Worm (Caenorhabditis elegans) whole organism, young adult: Measurements from ENCODE around the gene R03D7.2.
"Not testable (repeated sequence)": the region's sequence is repeated elsewhere in the genome, so short reads cannot be mapped to it uniquely, and the experiment has no call there.

Experiments
- B0261.1 ChIP-seq: sonication (generic microtip); optimal IDR thresholded peaks from 2 replicates; lab custom pipeline; 2016; ENCODE audit warnings: mild to moderate bottlenecking, missing genetic modification characterization, moderate library complexity, missing compliant biosample characterization
- F23B12.7 ChIP-seq: sonication (generic microtip); optimal IDR thresholded peaks from 2 replicates; lab custom pipeline; 2017; ENCODE audit warnings: missing genetic modification characterization, mild to moderate bottlenecking, missing compliant biosample characterization, antibody characterized with exemption, moderate library complexity; ENCODE audit not compliant: insufficient read depth
- F37B4.10 ChIP-seq: fragments of 200-800 bp; sonication (Bioruptor generic); IDR thresholded peaks from 2 replicates; pipeline ENCODE4 v1.3.6; 2022; ENCODE audit warnings: missing genetic modification characterization, missing compliant biosample characterization
- F52B5.7 ChIP-seq: sonication (generic microtip); optimal IDR thresholded peaks from 2 replicates; lab custom pipeline; 2016; ENCODE audit warnings: mild to moderate bottlenecking, missing genetic modification characterization, missing compliant biosample characterization
- T26A5.8 ChIP-seq: sonication (generic microtip); optimal IDR thresholded peaks from 2 replicates; lab custom pipeline; 2016; ENCODE audit warnings: missing genetic modification characterization, missing compliant biosample characterization
- Y56A3A.18 ChIP-seq: fragments of 200-800 bp; sonication (Bioruptor generic); IDR thresholded peaks from 2 replicates; pipeline ENCODE4 v1.3.6; 2022; ENCODE audit warnings: missing genetic modification reagents, missing genetic modification characterization, missing compliant biosample characterization
- Y79H2A.3 ChIP-seq: fragments of 200-800 bp; sonication (Bioruptor generic); conservative IDR thresholded peaks from 2 replicates; pipeline ENCODE4 v1.3.6; 2022; ENCODE audit warnings: missing genetic modification reagents, missing genetic modification characterization, missing compliant biosample characterization
- atf-7 ChIP-seq: sonication (generic microtip); optimal IDR thresholded peaks from 2 replicates; lab custom pipeline; 2017; ENCODE audit warnings: mild to moderate bottlenecking, missing genetic modification characterization, missing compliant biosample characterization
- attf-6 ChIP-seq: fragments of 200-800 bp; sonication (Bioruptor generic); IDR thresholded peaks from 2 replicates; pipeline ENCODE4 v1.3.6; 2022; ENCODE audit warnings: missing genetic modification reagents, missing genetic modification characterization, missing compliant biosample characterization
- ccch-3 ChIP-seq: fragments of 200-800 bp; sonication (Bioruptor generic); optimal IDR thresholded peaks from 2 replicates; lab custom pipeline; 2018; ENCODE audit warnings: mild to moderate bottlenecking, missing genetic modification characterization, missing compliant biosample characterization
- cebp-1 ChIP-seq, 2 experiments: fragments of 200-800 bp in 1 of 2; sonication (Bioruptor generic) in 1 of 2; sonication (generic microtip) in 1 of 2; IDR thresholded peaks in 1 of 2; optimal IDR thresholded peaks in 1 of 2; 2 replicates each; pipeline versions ENCODE4 v1.3.6 to Lab custom; 2017 to 2022; ENCODE audit warnings: missing compliant biosample characterization in 2 of 2, missing genetic modification characterization in 2 of 2, mild to moderate bottlenecking in 1 of 2, missing genetic modification reagents in 1 of 2, moderate library complexity in 1 of 2
- chd-7 ChIP-seq: sonication (generic microtip); optimal IDR thresholded peaks from 2 replicates; lab custom pipeline; 2016; ENCODE audit warnings: mild to moderate bottlenecking, missing genetic modification characterization, moderate library complexity, missing compliant biosample characterization
- die-1 ChIP-seq: sonication (generic microtip); optimal IDR thresholded peaks from 2 replicates; lab custom pipeline; 2016; ENCODE audit warnings: missing genotype, mild to moderate bottlenecking, missing genetic modification characterization, missing compliant biosample characterization
- efl-1 ChIP-seq: fragments of 150-350 bp; optimal IDR thresholded peaks from 2 replicates; lab custom pipeline; 2014; ENCODE audit warnings: missing biosample characterization, missing genetic modification reagents, missing genetic modification characterization
- lag-1 ChIP-seq: fragments of 200-800 bp; sonication (Bioruptor generic); IDR thresholded peaks from 2 replicates; pipeline ENCODE4 v1.3.6; 2022; ENCODE audit warnings: missing genetic modification reagents, missing genetic modification characterization, missing compliant biosample characterization
- let-607 ChIP-seq, 2 experiments: fragments of 200-800 bp in 1 of 2; sonication (Bioruptor generic) in 1 of 2; sonication (generic microtip) in 1 of 2; optimal IDR thresholded peaks; 2 replicates each; lab custom pipeline; 2016 to 2018; ENCODE audit warnings: mild to moderate bottlenecking in 2 of 2, missing compliant biosample characterization in 2 of 2, missing genetic modification characterization in 2 of 2, moderate library complexity in 2 of 2, missing genotype in 1 of 2
- lir-1 ChIP-seq: fragments of 200-800 bp; sonication (Bioruptor generic); conservative IDR thresholded peaks from 2 replicates; pipeline ENCODE4 v1.3.6; 2022; ENCODE audit warnings: missing genetic modification reagents, missing genetic modification characterization, missing compliant biosample characterization
- lsl-1 ChIP-seq: fragments of 200-800 bp; sonication (Bioruptor generic); optimal IDR thresholded peaks from 2 replicates; lab custom pipeline; 2018; ENCODE audit warnings: mild to moderate bottlenecking, missing genetic modification characterization, moderate library complexity, missing compliant biosample characterization
- madf-10 ChIP-seq: sonication (generic microtip); optimal IDR thresholded peaks from 2 replicates; lab custom pipeline; 2016; ENCODE audit warnings: mild to moderate bottlenecking, missing genetic modification characterization, missing compliant biosample characterization
- nfya-1 ChIP-seq: sonication (generic microtip); optimal IDR thresholded peaks from 2 replicates; lab custom pipeline; 2017; ENCODE audit warnings: antibody characterized with exemption, missing compliant biosample characterization, missing genetic modification characterization, borderline replicate concordance; ENCODE audit not compliant: insufficient read depth
- nfyb-1 ChIP-seq: fragments of 200-800 bp; sonication (Bioruptor generic); IDR thresholded peaks from 2 replicates; pipeline ENCODE4 v1.3.6; 2022; ENCODE audit warnings: missing genetic modification reagents, missing genetic modification characterization, missing compliant biosample characterization
- nhr-179 ChIP-seq: sonication (generic microtip); optimal IDR thresholded peaks from 2 replicates; lab custom pipeline; 2016; ENCODE audit warnings: mild to moderate bottlenecking, missing genetic modification characterization, missing compliant biosample characterization
- nhr-80 ChIP-seq: sonication (generic microtip); optimal IDR thresholded peaks from 2 replicates; lab custom pipeline; 2016; ENCODE audit warnings: missing genetic modification characterization, missing compliant biosample characterization
- nhr-90 ChIP-seq: sonication (generic microtip); optimal IDR thresholded peaks from 2 replicates; lab custom pipeline; 2016; ENCODE audit warnings: missing genotype, mild to moderate bottlenecking, missing genetic modification characterization, missing compliant biosample characterization
- rcor-1 ChIP-seq: fragments of 200-800 bp; sonication (Bioruptor generic); IDR thresholded peaks from 2 replicates; pipeline ENCODE4 v1.3.6; 2022; ENCODE audit warnings: missing genetic modification reagents, missing genetic modification characterization, missing compliant biosample characterization
- snpc-4 ChIP-seq, 5 experiments: fragments of 150-350 bp in 1 of 5; sonication (generic microtip) in 4 of 5; optimal IDR thresholded peaks; 2 replicates each; lab custom pipeline; 2014 to 2018; ENCODE audit warnings: missing genetic modification characterization in 5 of 5, missing biosample characterization in 3 of 5, antibody characterized with exemption in 2 of 5, mild to moderate bottlenecking in 2 of 5, missing compliant biosample characterization in 2 of 5, missing genotype in 2 of 5, moderate library complexity in 2 of 5, missing genetic modification reagents in 1 of 5
- sptf-2 ChIP-seq: fragments of 200-800 bp; sonication (Bioruptor generic); optimal IDR thresholded peaks from 2 replicates; lab custom pipeline; 2018; ENCODE audit warnings: mild to moderate bottlenecking, missing genetic modification characterization, missing compliant biosample characterization
- tbp1 ChIP-seq: fragments of 200-800 bp; sonication (Bioruptor generic); optimal IDR thresholded peaks from 2 replicates; lab custom pipeline; 2018; ENCODE audit warnings: mild to moderate bottlenecking, missing genetic modification characterization, missing compliant biosample characterization
- tbx-9 ChIP-seq: sonication (generic microtip); optimal IDR thresholded peaks from 2 replicates; lab custom pipeline; 2016; ENCODE audit warnings: borderline replicate concordance, missing genetic modification characterization, inconsistent platforms, missing compliant biosample characterization
- unc-62 ChIP-seq: fragments of 150-350 bp; optimal IDR thresholded peaks from 2 replicates; lab custom pipeline; 2014; ENCODE audit warnings: missing biosample characterization, missing genetic modification reagents, missing genetic modification characterization
- ztf-3 ChIP-seq: fragments of 200-800 bp; sonication (Bioruptor generic); optimal IDR thresholded peaks from 2 replicates; lab custom pipeline; 2018; ENCODE audit warnings: mild to moderate bottlenecking, missing genetic modification characterization, missing compliant biosample characterization

The R03D7.2 gene

ce11 chrII:10924669-10925068 lies 10.3 kb downstream of the R03D7.2 start:
- TF ChIP-seq nhr-90 (tag; lab: Kevin White, UChicago) (no peak), ccch-3 (GFP tag; lab: Kevin White, UChicago) (no peak), lsl-1 (GFP tag; lab: Kevin White, UChicago) (no peak), snpc-4 (GFP tag; optimal IDR thresholded peaks at IDR 0.05; lab: Kevin White, UChicago) (no peak), snpc-4 (tag; optimal IDR thresholded peaks at IDR 0.05; lab: Kevin White, UChicago) (peak in 1 of 4 experiments; percentile 2), cebp-1 (GFP tag; IDR thresholded peaks at IDR 0.05; lab: Robert Waterston, UW) (no peak), cebp-1 (tag; optimal IDR thresholded peaks at IDR 0.05; lab: Kevin White, UChicago) (peak; percentile 14), B0261.1 (tag; lab: Kevin White, UChicago) (no peak), ztf-3 (GFP tag; lab: Kevin White, UChicago) (no peak), atf-7 (tag; lab: Kevin White, UChicago) (peak; percentile 50), F23B12.7 (peak; percentile 44), madf-10 (tag; lab: Kevin White, UChicago) (peak; percentile 9), nhr-80 (tag; lab: Kevin White, UChicago) (peak; percentile 83), F52B5.7 (tag; lab: Kevin White, UChicago) (no peak), Y79H2A.3 (no peak)
- TF ChIP-seq, all 124 proteins: peak for 6

DNA sequence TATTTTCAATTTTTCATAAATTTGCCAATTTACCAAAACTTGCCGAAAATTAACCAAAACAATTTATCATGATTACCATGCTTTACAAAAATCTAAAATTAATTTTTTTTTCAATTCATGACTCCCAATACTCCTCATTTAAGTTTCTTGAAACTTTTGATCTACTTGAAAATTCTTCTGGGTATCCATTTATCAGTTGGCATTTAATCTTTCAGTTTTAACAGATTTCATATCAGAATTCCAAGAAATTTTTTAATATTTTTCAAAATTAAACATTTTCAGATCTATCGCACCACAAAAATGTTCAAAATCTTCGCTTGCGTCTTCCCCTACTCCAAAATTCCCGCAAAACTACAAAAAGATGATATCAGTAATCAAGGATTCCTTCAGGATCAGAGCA lies 11.0 kb downstream of the R03D7.2 start, which contains the start of gene Y19D2B.2:
Gene Y19D2B.2 (plus strand): TSS at position 301 of the 400 bp plus-strand sequence.
- TF ChIP-seq sptf-2 (GFP tag; lab: Kevin White, UChicago), result no peak
- TF ChIP-seq die-1 (tag; lab: Kevin White, UChicago), result no peak
- no peak for TF ChIP-seq F37B4.10 (GFP tag; lab: Robert Waterston, UW)
- TF ChIP-seq efl-1 (GFP tag; lab: Kevin White, UChicago), result no peak
- no peak for TF ChIP-seq tbx-9
- TF ChIP-seq rcor-1 (GFP tag; lab: Robert Waterston, UW), result no peak
- TF ChIP-seq lsl-1 (GFP tag; lab: Kevin White, UChicago), result no peak

DNA sequence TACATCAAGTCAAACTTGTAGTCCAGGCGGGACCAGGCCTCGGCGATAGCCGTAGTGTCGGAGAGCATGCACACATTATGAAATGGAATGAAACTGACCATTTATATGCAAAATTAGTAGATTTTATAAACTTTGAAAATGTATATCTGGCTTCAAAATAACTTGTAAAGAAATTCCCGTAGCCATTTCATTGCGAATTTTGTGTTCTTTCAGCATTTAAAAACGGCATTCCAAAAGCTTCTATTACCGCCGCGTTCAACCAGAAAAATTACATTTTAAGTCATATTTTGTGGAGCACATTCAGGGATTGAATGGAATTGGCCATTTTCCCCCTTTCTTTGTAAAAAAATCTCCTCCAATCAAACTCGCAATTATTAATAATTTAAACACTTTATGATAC lies 12.1 kb downstream of the R03D7.2 start, which contains the start of gene Y19D2B.1:
Gene Y19D2B.1 (minus strand): TSS at position 101 of the 400 bp plus-strand sequence.
- not testable (repeated sequence) for TF ChIP-seq nhr-179 (tag; lab: Kevin White, UChicago); lag-1 (GFP tag; lab: Robert Waterston, UW); chd-7 (tag; lab: Kevin White, UChicago)

DNA sequence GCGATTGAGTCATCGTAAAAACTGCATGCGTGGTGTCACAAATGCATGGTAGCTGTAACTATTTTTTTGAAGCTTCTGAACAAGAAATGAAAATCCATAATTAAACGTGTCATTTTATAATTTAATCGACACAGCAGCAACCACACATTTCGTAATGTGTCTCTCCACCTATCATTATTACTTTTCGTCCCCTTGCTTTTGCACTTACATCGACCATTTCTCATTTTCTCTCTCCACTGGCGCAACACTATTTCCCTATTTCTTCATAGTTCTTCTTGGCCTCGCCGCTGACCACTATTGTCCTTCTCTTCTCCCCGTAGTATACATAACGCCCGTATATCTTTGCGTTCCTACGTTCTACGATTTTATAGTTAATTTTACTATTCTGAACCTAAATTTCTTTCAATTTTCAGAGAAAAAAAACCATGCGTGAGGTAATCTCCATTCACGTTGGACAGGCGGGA lies 16.7 kb downstream of the R03D7.2 start, which contains the start of gene tba-4:
Gene tba-4 (plus strand): TSS at position 414 of the 464 bp plus-strand sequence.
- peak; percentile 50; the same call in 1 of the 2 replicates for TF ChIP-seq cebp-1 (GFP tag; IDR thresholded peaks at IDR 0.05; lab: Robert Waterston, UW)
- TF ChIP-seq cebp-1 (tag; optimal IDR thresholded peaks at IDR 0.05; lab: Kevin White, UChicago), result no peak
- TF ChIP-seq F37B4.10 (GFP tag; lab: Robert Waterston, UW), result no peak
- peak in 1 of 2 experiments; percentile 63 for TF ChIP-seq let-607 (tag; optimal IDR thresholded peaks at IDR 0.05; lab: Kevin White, UChicago)
- TF ChIP-seq T26A5.8 (tag; lab: Kevin White, UChicago), result no peak
- peak; percentile 83 for TF ChIP-seq nhr-80 (tag; lab: Kevin White, UChicago)
- TF ChIP-seq Y56A3A.18 (GFP tag; lab: Robert Waterston, UW), result no peak
- no peak for TF ChIP-seq unc-62
- no peak for TF ChIP-seq lir-1 (GFP tag; lab: Robert Waterston, UW)
- no peak for TF ChIP-seq nfyb-1 (GFP tag; lab: Robert Waterston, UW)
- no peak for TF ChIP-seq tbp1 (GFP tag; lab: Kevin White, UChicago)
- no peak for TF ChIP-seq attf-6 (GFP tag; lab: Robert Waterston, UW)
- TF ChIP-seq nfya-1, result no peak
- TF ChIP-seq, all 124 proteins: peak for 3
